Fruit fly (Drosophila melanogaster) whole organism, embryonic: Measurements from ENCODE around the gene CG31344.

Experiments
- Adf1 ChIP-seq: fragments of 200-800 bp; sonication (Bioruptor generic); IDR thresholded peaks from 2 replicates; pipeline ENCODE4 v1.3.6; 2022; ENCODE audit warnings: missing biosample characterization, missing genetic modification characterization
- Atf-2 ChIP-seq: fragments of 200-800 bp; sonication (Bioruptor generic); optimal IDR thresholded peaks from 2 replicates; lab custom pipeline; 2016; ENCODE audit warnings: missing biosample characterization, missing genetic modification characterization
- CG1024 ChIP-seq: fragments of 200-800 bp; sonication (Bioruptor generic); IDR thresholded peaks from 2 replicates; pipeline ENCODE4 v1.3.6; 2022; ENCODE audit warnings: missing biosample characterization, missing genetic modification characterization
- CG12071 ChIP-seq: fragments of 200-800 bp; sonication (Bioruptor generic); optimal IDR thresholded peaks from 3 replicates; lab custom pipeline; 2018; ENCODE audit warnings: missing biosample characterization, mild to moderate bottlenecking, missing genetic modification characterization
- CG15696 ChIP-seq: fragments of 200-800 bp; sonication (Bioruptor generic); optimal IDR thresholded peaks from 2 replicates; lab custom pipeline; 2019; ENCODE audit warnings: missing biosample characterization, mild to moderate bottlenecking, missing genetic modification characterization, moderate library complexity
- CG16815 ChIP-seq: fragments of 200-800 bp; sonication (Bioruptor generic); optimal IDR thresholded peaks from 3 replicates; lab custom pipeline; 2017; ENCODE audit warnings: missing biosample characterization, mild to moderate bottlenecking, missing genetic modification characterization
- CG17359 ChIP-seq: fragments of 200-800 bp; sonication (Bioruptor generic); optimal IDR thresholded peaks from 3 replicates; lab custom pipeline; 2018; ENCODE audit warnings: missing biosample characterization, mild to moderate bottlenecking, missing genetic modification characterization, moderate library complexity
- CG17568 ChIP-seq: fragments of 200-800 bp; sonication (Bioruptor generic); optimal IDR thresholded peaks from 2 replicates; lab custom pipeline; 2018; ENCODE audit warnings: missing biosample characterization, mild to moderate bottlenecking, missing genetic modification characterization, moderate library complexity
- CG18599 ChIP-seq: fragments of 200-800 bp; sonication (Bioruptor generic); optimal IDR thresholded peaks from 3 replicates; lab custom pipeline; 2017; ENCODE audit warnings: missing biosample characterization, missing genetic modification characterization, mild to moderate bottlenecking, moderate library complexity, missing genetic modification reagents
- CG2129 ChIP-seq: fragments of 200-800 bp; sonication (Bioruptor generic); IDR thresholded peaks from 2 replicates; pipeline ENCODE4 v1.3.6; 2022; ENCODE audit warnings: missing biosample characterization, missing genetic modification characterization; ENCODE audit not compliant: partially characterized antibody
- CG2889 ChIP-seq: fragments of 200-800 bp; sonication (Bioruptor generic); IDR thresholded peaks from 3 replicates; pipeline ENCODE4 v1.3.6; 2022; ENCODE audit warnings: missing biosample characterization, missing genetic modification characterization
- CG3065 ChIP-seq: fragments of 200-800 bp; sonication (Bioruptor generic); optimal IDR thresholded peaks from 2 replicates; lab custom pipeline; 2016; ENCODE audit warnings: missing biosample characterization, missing genetic modification characterization
- CG32532 ChIP-seq: fragments of 200-800 bp; sonication (Bioruptor generic); IDR thresholded peaks from 2 replicates; pipeline ENCODE4 v1.3.6; 2022; ENCODE audit warnings: missing biosample characterization, missing genetic modification characterization
- CG32767 ChIP-seq: fragments of 200-800 bp; sonication (Bioruptor generic); IDR thresholded peaks from 2 replicates; pipeline ENCODE4 v1.3.6; 2022; ENCODE audit warnings: missing biosample characterization, missing genetic modification characterization
- CG34376 ChIP-seq: fragments of 200-800 bp; sonication (Bioruptor generic); optimal IDR thresholded peaks from 2 replicates; lab custom pipeline; 2018; ENCODE audit warnings: missing biosample characterization, mild to moderate bottlenecking, missing genetic modification characterization
- CG3838 ChIP-seq: fragments of 200-800 bp; sonication (Bioruptor generic); optimal IDR thresholded peaks from 3 replicates; lab custom pipeline; 2016; ENCODE audit warnings: missing biosample characterization, missing genetic modification characterization
- CG6272 ChIP-seq: fragments of 200-800 bp; sonication (Bioruptor generic); IDR thresholded peaks from 2 replicates; pipeline ENCODE4 v1.3.6; 2022; ENCODE audit warnings: missing biosample characterization, missing genetic modification characterization
- CG6813 ChIP-seq: fragments of 200-800 bp; sonication (Bioruptor generic); optimal IDR thresholded peaks from 2 replicates; lab custom pipeline; 2017; ENCODE audit warnings: missing biosample characterization, missing genetic modification characterization, mild to moderate bottlenecking, moderate library complexity, missing genetic modification reagents
- CG7271 ChIP-seq: fragments of 200-800 bp; sonication (Bioruptor generic); optimal IDR thresholded peaks from 2 replicates; lab custom pipeline; 2018; ENCODE audit warnings: missing biosample characterization, mild to moderate bottlenecking, missing genetic modification characterization, moderate library complexity
- CG7357 ChIP-seq: fragments of 200-800 bp; sonication (Bioruptor generic); IDR thresholded peaks from 3 replicates; pipeline ENCODE4 v1.3.6; 2022; ENCODE audit warnings: missing biosample characterization, missing genetic modification characterization
- CG7372 ChIP-seq: fragments of 200-800 bp; sonication (Bioruptor generic); IDR thresholded peaks from 2 replicates; pipeline ENCODE4 v1.3.6; 2022; ENCODE audit warnings: missing biosample characterization, missing genetic modification characterization
- CG7745 ChIP-seq: fragments of 200-800 bp; sonication (Bioruptor generic); optimal IDR thresholded peaks from 2 replicates; lab custom pipeline; 2018; ENCODE audit warnings: missing biosample characterization, mild to moderate bottlenecking, missing genetic modification characterization, moderate library complexity
- CG8924 ChIP-seq: fragments of 200-800 bp; optimal IDR thresholded peaks from 3 replicates; lab custom pipeline; 2019; ENCODE audit warnings: missing biosample characterization, mild to moderate bottlenecking, missing genetic modification characterization, moderate library complexity
- CG9817 ChIP-seq: fragments of 200-800 bp; sonication (Bioruptor generic); optimal IDR thresholded peaks from 2 replicates; lab custom pipeline; 2018; ENCODE audit warnings: missing biosample characterization, mild to moderate bottlenecking, missing genetic modification characterization, moderate library complexity
- CoRest ChIP-seq: fragments of 200-800 bp; sonication (Bioruptor generic); optimal IDR thresholded peaks from 3 replicates; lab custom pipeline; 2018; ENCODE audit warnings: missing biosample characterization, mild to moderate bottlenecking, missing genetic modification characterization, moderate library complexity
- D19B ChIP-seq: fragments of 200-800 bp; sonication (Bioruptor generic); optimal IDR thresholded peaks from 2 replicates; lab custom pipeline; 2017; ENCODE audit warnings: missing biosample characterization, mild to moderate bottlenecking, missing genetic modification characterization
- Dip3 ChIP-seq: fragments of 200-800 bp; sonication (Bioruptor generic); optimal IDR thresholded peaks from 3 replicates; lab custom pipeline; 2016; ENCODE audit warnings: missing biosample characterization, missing genetic modification characterization
- Fer2 ChIP-seq: fragments of 200-800 bp; sonication (Bioruptor generic); optimal IDR thresholded peaks from 2 replicates; lab custom pipeline; 2018; ENCODE audit warnings: missing biosample characterization, mild to moderate bottlenecking, missing genetic modification characterization, moderate library complexity
- GATAe ChIP-seq: fragments of 200-800 bp; sonication (Bioruptor generic); conservative IDR thresholded peaks from 2 replicates; pipeline ENCODE4 v1.3.6; 2022; ENCODE audit warnings: missing biosample characterization, missing genetic modification characterization
- HLH3B ChIP-seq: fragments of 200-800 bp; sonication (Bioruptor generic); IDR thresholded peaks from 2 replicates; pipeline ENCODE4 v1.3.6; 2022; ENCODE audit warnings: missing biosample characterization, missing genetic modification characterization
- HLH54F ChIP-seq: fragments of 200-800 bp; sonication (Bioruptor generic); optimal IDR thresholded peaks from 3 replicates; lab custom pipeline; 2016; ENCODE audit warnings: missing biosample characterization, missing genetic modification characterization
- Hr39 ChIP-seq: fragments of >200 bp; optimal IDR thresholded peaks from 2 replicates; lab custom pipeline; 2017
- Hr78 ChIP-seq, 2 experiments: fragments of 200-800 bp in 1 of 2; fragments of >200 bp in 1 of 2; sonication (Bioruptor generic) in 1 of 2; optimal IDR thresholded peaks; 2 replicates each; lab custom pipeline; 2017 to 2019; ENCODE audit warnings: missing biosample characterization in 2 of 2, missing genetic modification characterization in 2 of 2, mild to moderate bottlenecking in 1 of 2, moderate library complexity in 1 of 2
- MBD-R2 ChIP-seq: fragments of 200-800 bp; sonication (Bioruptor generic); IDR thresholded peaks from 2 replicates; pipeline ENCODE4 v1.3.6; 2022; ENCODE audit warnings: missing biosample characterization, missing genetic modification characterization
- Mad ChIP-seq: fragments of 200-800 bp; sonication (Bioruptor generic); optimal IDR thresholded peaks from 2 replicates; lab custom pipeline; 2016; ENCODE audit warnings: missing biosample characterization, missing genetic modification characterization
- NC2α ChIP-seq: fragments of 200-800 bp; sonication (Bioruptor generic); optimal IDR thresholded peaks from 2 replicates; lab custom pipeline; 2016; ENCODE audit warnings: missing biosample characterization, missing genetic modification characterization
- NK7.1 ChIP-seq: fragments of 200-800 bp; sonication (Bioruptor generic); optimal IDR thresholded peaks from 3 replicates; lab custom pipeline; 2016; ENCODE audit warnings: missing biosample characterization, missing genetic modification characterization
- al ChIP-seq: fragments of 200-800 bp; sonication (Bioruptor generic); IDR thresholded peaks from 2 replicates; pipeline ENCODE4 v1.3.6; 2022; ENCODE audit warnings: missing biosample characterization, missing genetic modification characterization
- ara ChIP-seq: fragments of 200-800 bp; sonication (Bioruptor generic); IDR thresholded peaks from 2 replicates; pipeline ENCODE4 v1.3.6; 2022; ENCODE audit warnings: missing biosample characterization, missing genetic modification characterization
- en ChIP-seq: fragments of 200-800 bp; sonication (Bioruptor generic); optimal IDR thresholded peaks from 2 replicates; lab custom pipeline; 2016; ENCODE audit warnings: missing biosample characterization, missing genetic modification characterization
- esg ChIP-seq: fragments of 200-800 bp; sonication (Bioruptor generic); conservative IDR thresholded peaks from 2 replicates; pipeline ENCODE4 v1.3.6; 2022; ENCODE audit warnings: missing biosample characterization, missing genetic modification characterization
- fd96Cb ChIP-seq: fragments of 200-800 bp; sonication (Bioruptor generic); optimal IDR thresholded peaks from 2 replicates; lab custom pipeline; 2018; ENCODE audit warnings: missing biosample characterization, mild to moderate bottlenecking, missing genetic modification characterization, moderate library complexity
- grn ChIP-seq: fragments of 200-800 bp; sonication (Bioruptor generic); optimal IDR thresholded peaks from 3 replicates; lab custom pipeline; 2017; ENCODE audit warnings: missing biosample characterization, missing genetic modification characterization
- hbn ChIP-seq: fragments of 200-800 bp; sonication (Bioruptor generic); IDR thresholded peaks from 2 replicates; pipeline ENCODE4 v1.3.6; 2022; ENCODE audit warnings: missing biosample characterization, missing genetic modification characterization; ENCODE audit not compliant: partially characterized antibody
- hth ChIP-seq: fragments of >200 bp; optimal IDR thresholded peaks from 2 replicates; lab custom pipeline; 2017; ENCODE audit warnings: inconsistent platforms
- onecut ChIP-seq: fragments of 200-800 bp; sonication (Bioruptor generic); IDR thresholded peaks from 2 replicates; pipeline ENCODE4 v1.3.6; 2022; ENCODE audit warnings: missing biosample characterization, missing genetic modification characterization
- stc ChIP-seq: fragments of 200-800 bp; sonication (Bioruptor generic); IDR thresholded peaks from 2 replicates; pipeline ENCODE4 v1.3.6; 2022; ENCODE audit warnings: missing biosample characterization, missing genetic modification characterization
- trem ChIP-seq: fragments of 200-800 bp; optimal IDR thresholded peaks from 3 replicates; lab custom pipeline; 2019; ENCODE audit warnings: missing biosample characterization, mild to moderate bottlenecking, missing genetic modification characterization, moderate library complexity
- unpg ChIP-seq: fragments of 200-800 bp; sonication (Bioruptor generic); optimal IDR thresholded peaks from 3 replicates; lab custom pipeline; 2018; ENCODE audit warnings: missing biosample characterization, mild to moderate bottlenecking, missing genetic modification characterization, moderate library complexity

Gene CG31344

DNA sequence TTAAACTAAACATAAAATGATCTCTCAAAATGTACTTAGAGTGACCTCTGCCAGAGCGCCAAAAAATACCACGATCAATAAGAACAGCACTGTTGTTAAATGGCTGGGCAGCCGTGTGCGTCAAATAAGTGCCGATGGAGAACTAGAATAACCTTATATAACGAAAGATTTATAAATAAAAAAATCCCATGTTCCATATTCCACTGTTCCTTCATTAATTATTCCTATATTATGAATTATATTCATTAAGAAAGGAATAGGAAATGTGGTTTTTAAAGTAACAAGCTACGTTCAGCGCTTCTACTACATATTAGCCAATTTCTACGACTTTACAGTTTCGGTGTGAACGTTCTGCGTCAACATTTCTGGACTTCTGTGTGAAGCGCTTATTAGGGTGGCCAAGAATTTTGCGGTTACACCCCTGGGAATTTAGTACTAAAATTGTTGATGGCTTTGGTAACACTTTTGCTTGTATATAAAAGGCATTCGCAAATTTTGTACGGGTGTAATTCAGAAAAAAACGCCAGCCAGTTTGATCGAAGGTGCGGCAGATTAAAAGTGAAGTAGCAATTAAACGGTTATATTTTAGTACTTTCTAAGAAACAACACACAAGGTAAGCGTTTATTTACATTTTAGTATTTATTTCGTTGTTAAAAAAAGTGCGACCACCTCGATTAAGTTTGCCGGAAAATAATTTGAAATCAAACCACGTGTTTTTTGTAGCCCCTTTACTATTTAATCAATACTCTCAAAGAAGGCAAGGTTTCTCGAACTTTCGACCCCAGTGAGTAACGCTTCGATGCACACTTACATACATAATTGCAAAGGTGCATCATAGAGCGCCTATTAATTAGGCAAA, 17.3 kb upstream of the CG31344 start, which contains the start of the genes tefu and Hsc70-4 (continued):
- no peak; the same call in 1 of the 2 replicates for TF ChIP-seq Adf1 (GFP tag; lab: Robert Waterston, UW)
- TF ChIP-seq Dip3 (GFP tag; lab: Kevin White, UChicago) = peak; percentile 77
- peak; percentile 76 for TF ChIP-seq NC2α (GFP tag; lab: Kevin White, UChicago)
- peak; percentile 41 for TF ChIP-seq CG7745 (tag; lab: Kevin White, UChicago)
- no peak for TF ChIP-seq GATAe
- TF ChIP-seq CG18599 (GFP tag; lab: Kevin White, UChicago) = peak; percentile 41
- TF ChIP-seq trem (tag; lab: Kevin White, UChicago) = peak; percentile 65
- TF ChIP-seq CG32767 (GFP tag; lab: Robert Waterston, UW) = peak; percentile 60; the same call in 1 of the 2 replicates
- TF ChIP-seq Atf-2 (GFP tag; lab: Kevin White, UChicago) = peak; percentile 63
- peak; percentile 82 for TF ChIP-seq al (GFP tag; lab: Robert Waterston, UW)
- TF ChIP-seq CG15696 (tag; lab: Kevin White, UChicago) = peak; percentile 76
- TF ChIP-seq Fer2 (tag; lab: Kevin White, UChicago) = peak; percentile 21
- TF ChIP-seq Mad (GFP tag; lab: Kevin White, UChicago) = peak; percentile 68
- TF ChIP-seq stc (GFP tag; lab: Robert Waterston, UW) = 0 out of 2 replicates have a peak, but pooled peaks have one; percentile 29
- no peak for TF ChIP-seq Hr39
- peak; percentile 91 for TF ChIP-seq CoRest
- peak; percentile 75 for TF ChIP-seq HLH54F (GFP tag; lab: Kevin White, UChicago)
- peak; percentile 85 for TF ChIP-seq onecut
- peak; percentile 80 for TF ChIP-seq CG32532
- TF ChIP-seq CG2129 (GFP tag; lab: Robert Waterston, UW) = no peak
- peak; percentile 83 for TF ChIP-seq CG1024 (GFP tag; lab: Robert Waterston, UW)
- peak; percentile 80 for TF ChIP-seq fd96Cb (tag; lab: Kevin White, UChicago)
- TF ChIP-seq CG17359 (tag; lab: Kevin White, UChicago) = peak; percentile 58
- no peak for TF ChIP-seq CG6813 (GFP tag; lab: Kevin White, UChicago)
- TF ChIP-seq Hr78 (GFP tag; optimal IDR thresholded peaks at IDR 0.05; lab: Kevin White, UChicago) = peak in 1 of 2 experiments; percentile 77
- TF ChIP-seq unpg = peak; percentile 62
- TF ChIP-seq D19B (GFP tag; lab: Kevin White, UChicago) = peak; percentile 42
- peak; percentile 5 for TF ChIP-seq CG34376 (GFP tag; lab: Kevin White, UChicago)
- no peak for TF ChIP-seq grn (GFP tag; lab: Kevin White, UChicago)
- TF ChIP-seq HLH3B (GFP tag; lab: Robert Waterston, UW) = peak; percentile 65; the same call in 1 of the 2 replicates
- peak; percentile 72; the same call in 1 of the 2 replicates for TF ChIP-seq CG6272 (GFP tag; lab: Robert Waterston, UW)
- TF ChIP-seq hbn (GFP tag; lab: Robert Waterston, UW) = no peak
- no peak for TF ChIP-seq hth (lab: Kevin White, UChicago)
- peak; percentile 81 for TF ChIP-seq CG16815 (GFP tag; lab: Kevin White, UChicago)
- peak; percentile 46 for TF ChIP-seq CG8924 (tag; lab: Kevin White, UChicago)
- TF ChIP-seq CG3838 (GFP tag; lab: Kevin White, UChicago) = peak; percentile 9
- TF ChIP-seq ara (GFP tag; lab: Robert Waterston, UW) = peak; percentile 70
- peak; percentile 58 for TF ChIP-seq CG3065 (GFP tag; lab: Kevin White, UChicago)
- peak; percentile 59 for TF ChIP-seq CG7271 (tag; lab: Kevin White, UChicago)
- no peak for TF ChIP-seq CG17568 (GFP tag; lab: Kevin White, UChicago)
- TF ChIP-seq NK7.1 = no peak
- TF ChIP-seq esg = peak; percentile 74
- TF ChIP-seq CG2889 (GFP tag; lab: Robert Waterston, UW) = peak; percentile 63; the same call in 1 of the 3 replicates
- peak; percentile 25 for TF ChIP-seq CG12071
- TF ChIP-seq en (GFP tag; lab: Kevin White, UChicago) = no peak
- TF ChIP-seq MBD-R2 = peak; percentile 58
- peak; percentile 84 for TF ChIP-seq CG9817 (tag; lab: Kevin White, UChicago)
- TF ChIP-seq CG7357 (GFP tag; lab: Robert Waterston, UW) = peak; percentile 99
- peak; percentile 73 for TF ChIP-seq CG7372 (GFP tag; lab: Robert Waterston, UW)
